Fruit fly (Drosophila melanogaster): ENCODE data around the gene Chs2.

The Chs2 gene

dm6 chr3L:21961892-21962518 is at the start of gene Chs2:
Gene Chs2, plus strand, starts transcription at chr3L:21962401.
- peak; percentile 22 for TF ChIP-seq CrebB (tag; optimal IDR thresholded peaks at IDR 0.05)
- peak; percentile 37 for TF ChIP-seq CG10209 (GFP tag; optimal IDR thresholded peaks at IDR 0.05)
- no peak for TF ChIP-seq CG33213 (GFP tag; optimal IDR thresholded peaks at IDR 0.05)
- no peak for TF ChIP-seq CG15514 (GFP tag; optimal IDR thresholded peaks at IDR 0.05)
- TF ChIP-seq CG13287 (GFP tag; IDR thresholded peaks at IDR 0.05; ENCODE audit: partially characterized antibody) = no peak
- TF ChIP-seq Asciz (GFP tag; optimal IDR thresholded peaks at IDR 0.05) = peak; percentile 55
- no peak for TF ChIP-seq H15 (GFP tag; IDR thresholded peaks at IDR 0.05)
- TF ChIP-seq Aef1 (GFP tag; IDR thresholded peaks at IDR 0.05) = no peak
- TF ChIP-seq wek (GFP tag; optimal IDR thresholded peaks at IDR 0.05) = peak; percentile 19
- TF ChIP-seq kah (GFP tag; optimal IDR thresholded peaks at IDR 0.05) = no peak
- no peak for TF ChIP-seq lov (optimal IDR thresholded peaks at IDR 0.05)
- no peak for TF ChIP-seq lov (GFP tag; IDR thresholded peaks at IDR 0.05)
- no peak for TF ChIP-seq CG8388 (GFP tag; optimal IDR thresholded peaks at IDR 0.05)
- TF ChIP-seq CG1647 (GFP tag; optimal IDR thresholded peaks at IDR 0.05) = no peak
- no peak for TF ChIP-seq amos (GFP tag; IDR thresholded peaks at IDR 0.05; ENCODE audit: partially characterized antibody)
- no peak for TF ChIP-seq klu (GFP tag; IDR thresholded peaks at IDR 0.05)
- TF ChIP-seq mld (GFP tag; IDR thresholded peaks at IDR 0.05; ENCODE audit: partially characterized antibody) = no peak
- no peak for TF ChIP-seq Sox102F (GFP tag; optimal IDR thresholded peaks at IDR 0.05)
- peak; percentile 8 for TF ChIP-seq fd96Cb (tag; optimal IDR thresholded peaks at IDR 0.05)
- TF ChIP-seq gro (GFP tag; optimal IDR thresholded peaks at IDR 0.05) = no peak
- no peak for TF ChIP-seq so (GFP tag; IDR thresholded peaks at IDR 0.05)
- TF ChIP-seq mam (GFP tag; optimal IDR thresholded peaks at IDR 0.05) = no peak
- TF ChIP-seq wdn (GFP tag; IDR thresholded peaks at IDR 0.05) = no peak
- TF ChIP-seq hth (optimal IDR thresholded peaks at IDR 0.05) = no peak
- TF ChIP-seq CG14710 (tag; optimal IDR thresholded peaks at IDR 0.05) = peak; percentile 59
- TF ChIP-seq fd64A (GFP tag; optimal IDR thresholded peaks at IDR 0.05) = peak; percentile 33
- no peak for TF ChIP-seq CG12744 (GFP tag; optimal IDR thresholded peaks at IDR 0.05)
- TF ChIP-seq dmrt99B (tag; optimal IDR thresholded peaks at IDR 0.05) = peak; percentile 2
- no peak for TF ChIP-seq Sin3A (optimal IDR thresholded peaks at IDR 0.05)
- no peak for TF ChIP-seq CG5180 (GFP tag; optimal IDR thresholded peaks at IDR 0.05)
- TF ChIP-seq CG12236 (GFP tag; optimal IDR thresholded peaks at IDR 0.05) = no peak
- TF ChIP-seq trem (tag; optimal IDR thresholded peaks at IDR 0.05) = peak; percentile 45
- no peak for TF ChIP-seq vfl (GFP tag; optimal IDR thresholded peaks at IDR 0.05)
- TF ChIP-seq Side (GFP tag; optimal IDR thresholded peaks at IDR 0.05) = peak; percentile 40
- TF ChIP-seq CG18011 (GFP tag; optimal IDR thresholded peaks at IDR 0.05) = no peak
- TF ChIP-seq E2f2 (GFP tag; IDR thresholded peaks at IDR 0.05) = no peak
- 0 out of 3 replicates have a peak, but pooled peaks have one; percentile 22 for TF ChIP-seq CG2199 (GFP tag; IDR thresholded peaks at IDR 0.05)
- peak; percentile 33 for TF ChIP-seq CG15479 (GFP tag; optimal IDR thresholded peaks at IDR 0.05)
- TF ChIP-seq CG17568 (GFP tag; optimal IDR thresholded peaks at IDR 0.05) = no peak
- peak; percentile 21 for TF ChIP-seq stwl (tag; optimal IDR thresholded peaks at IDR 0.05)
- no peak for TF ChIP-seq Myb (GFP tag; optimal IDR thresholded peaks at IDR 0.05)
- no peak for TF ChIP-seq CG14667 (GFP tag; IDR thresholded peaks at IDR 0.05)
- no peak for TF ChIP-seq CG12391 (tag; optimal IDR thresholded peaks at IDR 0.05)
- no peak for TF ChIP-seq MESR4 (GFP tag; optimal IDR thresholded peaks at IDR 0.05)
- no peak for TF ChIP-seq CG13624 (GFP tag; optimal IDR thresholded peaks at IDR 0.05)
- peak; percentile 28 for TF ChIP-seq Sry-β (GFP tag; optimal IDR thresholded peaks at IDR 0.05)
- TF ChIP-seq ac (GFP tag; optimal IDR thresholded peaks at IDR 0.05) = peak; percentile 78
- no peak for TF ChIP-seq CG1024 (GFP tag; IDR thresholded peaks at IDR 0.05)
- TF ChIP-seq ewg (GFP tag; optimal IDR thresholded peaks at IDR 0.05) = no peak
- no peak for TF ChIP-seq CG8478 (optimal IDR thresholded peaks at IDR 0.05)
- TF ChIP-seq CG7839 (tag; optimal IDR thresholded peaks at IDR 0.05) = peak; percentile 22
